Worm (Caenorhabditis elegans) whole organism, L4 larva: ENCODE data around the gene mdf-1.

ENCODE experiments used
- ZK337.2 ChIP-seq: fragments of 200-800 bp; sonication (Bioruptor generic); IDR thresholded peaks from 2 replicates; pipeline ENCODE4 v1.3.6; 2022; ENCODE audit warnings: missing genetic modification reagents, missing genetic modification characterization, missing compliant biosample characterization
- ama-1 ChIP-seq: fragments of 150-350 bp; optimal IDR thresholded peaks from 2 replicates; lab custom pipeline; 2014; ENCODE audit warnings: inconsistent platforms, mixed read lengths
- ceh-20 ChIP-seq: fragments of 200-800 bp; sonication (Bioruptor generic); IDR thresholded peaks from 2 replicates; pipeline ENCODE4 v1.3.6; 2022; ENCODE audit warnings: missing genetic modification reagents, missing genetic modification characterization, missing compliant biosample characterization
- ceh-28 ChIP-seq: fragments of 150-350 bp; optimal IDR thresholded peaks from 2 replicates; lab custom pipeline; 2014; ENCODE audit warnings: missing biosample characterization, missing genetic modification reagents, missing genetic modification characterization
- ceh-32 ChIP-seq: sonication (generic microtip); optimal IDR thresholded peaks from 2 replicates; lab custom pipeline; 2016; ENCODE audit warnings: mild to moderate bottlenecking, missing genetic modification characterization, missing compliant biosample characterization; ENCODE audit not compliant: poor library complexity
- dpl-1 ChIP-seq: fragments of 150-350 bp; optimal IDR thresholded peaks from 2 replicates; lab custom pipeline; 2014; ENCODE audit warnings: missing biosample characterization, missing genetic modification reagents, missing genetic modification characterization
- egl-27 ChIP-seq: sonication (generic microtip); optimal IDR thresholded peaks from 3 replicates; lab custom pipeline; 2017; ENCODE audit warnings: missing biosample characterization, missing genetic modification reagents, missing genetic modification characterization
- hlh-30 ChIP-seq: sonication (generic microtip); optimal IDR thresholded peaks from 2 replicates; lab custom pipeline; 2017; ENCODE audit warnings: antibody characterized with exemption, mild to moderate bottlenecking, missing genetic modification characterization, missing compliant biosample characterization; ENCODE audit not compliant: insufficient read depth
- lin-39 ChIP-seq: fragments of 150-350 bp; optimal IDR thresholded peaks from 2 replicates; lab custom pipeline; 2014; ENCODE audit warnings: missing biosample characterization, missing genetic modification reagents, missing genetic modification characterization
- lsy-2 ChIP-seq, 2 experiments: fragments of 150-350 bp in 1 of 2; sonication (generic microtip) in 1 of 2; optimal IDR thresholded peaks; 2 replicates each; lab custom pipeline; 2014 to 2017; ENCODE audit warnings: missing biosample characterization in 2 of 2, missing genetic modification characterization in 2 of 2
- nhr-6 ChIP-seq: fragments of 150-350 bp; optimal IDR thresholded peaks from 2 replicates; lab custom pipeline; 2014; ENCODE audit warnings: missing biosample characterization, missing genetic modification characterization
- nhr-77 ChIP-seq: fragments of 150-350 bp; optimal IDR thresholded peaks from 2 replicates; lab custom pipeline; 2014; ENCODE audit warnings: missing biosample characterization, missing genetic modification characterization
- snpc-4 ChIP-seq: fragments of 150-350 bp; optimal IDR thresholded peaks from 2 replicates; lab custom pipeline; 2014; ENCODE audit warnings: missing biosample characterization, missing genetic modification characterization
- unc-39 ChIP-seq: sonication (generic microtip); optimal IDR thresholded peaks from 2 replicates; lab custom pipeline; 2017; ENCODE audit warnings: missing biosample characterization, missing genetic modification characterization

DNA sequence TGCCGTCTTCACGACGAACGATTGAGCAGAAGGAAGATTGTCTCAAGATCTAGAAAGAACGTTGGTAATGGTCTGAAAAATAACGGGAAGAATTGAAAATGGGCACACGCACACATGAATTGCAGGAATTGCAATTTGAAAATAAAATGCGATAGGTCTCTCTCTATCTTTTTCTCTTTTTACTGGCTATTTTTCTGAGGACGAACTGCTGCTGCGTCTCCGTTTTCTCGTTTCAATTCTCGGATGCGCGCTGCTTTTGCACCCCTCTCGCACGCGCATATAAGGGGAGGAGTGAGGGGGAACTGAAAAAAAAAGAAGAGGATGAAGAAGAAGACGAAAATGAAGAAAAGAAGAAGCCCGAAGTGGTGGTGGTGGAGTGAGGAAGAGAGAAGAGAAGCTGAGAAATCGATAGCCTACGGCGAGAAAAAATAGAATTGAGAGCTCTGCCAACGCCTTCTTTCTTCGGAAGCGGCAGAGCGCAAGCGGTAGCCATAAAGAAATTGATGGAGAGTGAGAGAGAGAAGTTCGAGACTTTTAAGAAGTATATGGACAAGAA lies 17.7 kb upstream of the mdf-1 start, which contains the start of gene rgef-1:
- TF ChIP-seq ceh-28 (no peak), ceh-20 (GFP tag; lab: Robert Waterston, UW) (0 out of 2 replicates have a peak, but pooled peaks have one; percentile 22), hlh-30 (tag; lab: Kevin White, UChicago) (peak; percentile 56), egl-27 (tag; lab: Kevin White, UChicago) (no peak), lin-39 (tag; lab: Kevin White, UChicago) (no peak), unc-39 (no peak), snpc-4 (tag; lab: Kevin White, UChicago) (no peak), ceh-32 (tag; lab: Kevin White, UChicago) (no peak), ZK337.2 (no peak), dpl-1 (GFP tag; lab: Kevin White, UChicago) (no peak), lsy-2 (tag; optimal IDR thresholded peaks at IDR 0.05; lab: Kevin White, UChicago) (peak; percentile 41 to 69), nhr-77 (no peak), nhr-6 (no peak), ama-1 (lab: Kevin White, UChicago) (no peak)
